Fruit fly (Drosophila melanogaster) whole organism, embryonic: ENCODE results near the gene CG6569.
A peak's percentile ranks its signal among the peaks of the same experiment; 100 is the strongest.

Experiments
- Asciz ChIP-seq: fragments of 200-800 bp; sonication (Bioruptor generic); optimal IDR thresholded peaks from 2 replicates; lab custom pipeline; 2017; ENCODE audit warnings: missing biosample characterization, mild to moderate bottlenecking, missing genetic modification characterization, missing genetic modification reagents
- CG1024 ChIP-seq: fragments of 200-800 bp; sonication (Bioruptor generic); IDR thresholded peaks from 2 replicates; pipeline ENCODE4 v1.3.6; 2022; ENCODE audit warnings: missing biosample characterization, missing genetic modification characterization
- CG10267 ChIP-seq: fragments of 200-800 bp; sonication (Bioruptor generic); optimal IDR thresholded peaks from 2 replicates; lab custom pipeline; 2018; ENCODE audit warnings: missing biosample characterization, mild to moderate bottlenecking, missing genetic modification characterization, moderate library complexity
- CG11560 ChIP-seq: fragments of 200-800 bp; sonication (Bioruptor generic); IDR thresholded peaks from 3 replicates; pipeline ENCODE4 v1.3.6; 2022; ENCODE audit warnings: missing biosample characterization, missing genetic modification characterization
- CG15479 ChIP-seq: fragments of 200-800 bp; sonication (Bioruptor generic); optimal IDR thresholded peaks from 3 replicates; lab custom pipeline; 2019; ENCODE audit warnings: missing biosample characterization, mild to moderate bottlenecking, missing genetic modification characterization, moderate library complexity
- CG16779 ChIP-seq: fragments of 200-800 bp; sonication (Bioruptor generic); IDR thresholded peaks from 2 replicates; pipeline ENCODE4 v1.3.6; 2022; ENCODE audit warnings: missing biosample characterization, missing genetic modification characterization
- CG17912 ChIP-seq: fragments of 200-800 bp; sonication (Bioruptor generic); optimal IDR thresholded peaks from 2 replicates; lab custom pipeline; 2018; ENCODE audit warnings: missing biosample characterization, mild to moderate bottlenecking, missing genetic modification characterization
- CG2199 ChIP-seq: fragments of 200-800 bp; sonication (Bioruptor generic); IDR thresholded peaks from 3 replicates; pipeline ENCODE4 v1.3.6; 2022; ENCODE audit warnings: missing biosample characterization, missing genetic modification characterization
- CG32772 ChIP-seq: fragments of 200-800 bp; sonication (Bioruptor generic); IDR thresholded peaks from 2 replicates; pipeline ENCODE4 v1.3.6; 2022; ENCODE audit warnings: missing biosample characterization, missing genetic modification characterization
- CG33557 ChIP-seq: fragments of 200-800 bp; sonication (Bioruptor generic); optimal IDR thresholded peaks from 2 replicates; lab custom pipeline; 2019; ENCODE audit warnings: missing biosample characterization, mild to moderate bottlenecking, missing genetic modification characterization, moderate library complexity
- CG4404 ChIP-seq: fragments of 200-800 bp; sonication (Bioruptor generic); IDR thresholded peaks from 2 replicates; pipeline ENCODE4 v1.3.6; 2022; ENCODE audit warnings: missing biosample characterization, missing genetic modification characterization
- CG6654 ChIP-seq: fragments of 200-800 bp; sonication (Bioruptor generic); optimal IDR thresholded peaks from 2 replicates; lab custom pipeline; 2017; ENCODE audit warnings: missing biosample characterization, mild to moderate bottlenecking, missing genetic modification characterization
- CHES-1-like ChIP-seq: fragments of 200-800 bp; sonication (Bioruptor generic); optimal IDR thresholded peaks from 2 replicates; lab custom pipeline; 2016; ENCODE audit warnings: missing biosample characterization, missing genetic modification characterization
- Doc2 ChIP-seq: fragments of 200-800 bp; sonication (Bioruptor generic); IDR thresholded peaks from 2 replicates; pipeline ENCODE4 v1.3.6; 2022; ENCODE audit warnings: missing biosample characterization, missing genetic modification characterization
- Dp ChIP-seq: fragments of 200-800 bp; sonication (Bioruptor generic); optimal IDR thresholded peaks from 2 replicates; lab custom pipeline; 2018; ENCODE audit warnings: missing biosample characterization, mild to moderate bottlenecking, missing genetic modification characterization, moderate library complexity
- Hr78 ChIP-seq, 2 experiments: fragments of 200-800 bp in 1 of 2; fragments of >200 bp in 1 of 2; sonication (Bioruptor generic) in 1 of 2; optimal IDR thresholded peaks; 2 replicates each; lab custom pipeline; 2017 to 2019; ENCODE audit warnings: missing biosample characterization in 2 of 2, missing genetic modification characterization in 2 of 2, mild to moderate bottlenecking in 1 of 2, moderate library complexity in 1 of 2
- Oli ChIP-seq: fragments of 200-800 bp; sonication (Bioruptor generic); optimal IDR thresholded peaks from 2 replicates; lab custom pipeline; 2018; ENCODE audit warnings: missing biosample characterization, mild to moderate bottlenecking, missing genetic modification characterization, moderate library complexity
- Rfx ChIP-seq: fragments of 200-800 bp; sonication (Bioruptor generic); IDR thresholded peaks from 2 replicates; pipeline ENCODE4 v1.3.6; 2022; ENCODE audit warnings: missing biosample characterization, missing genetic modification characterization
- Sry-δ ChIP-seq: fragments of 200-800 bp; sonication (Bioruptor generic); optimal IDR thresholded peaks from 2 replicates; lab custom pipeline; 2016; ENCODE audit warnings: missing biosample characterization, missing genetic modification characterization
- btn ChIP-seq: fragments of 200-800 bp; sonication (Bioruptor generic); optimal IDR thresholded peaks from 2 replicates; lab custom pipeline; 2016; ENCODE audit warnings: missing biosample characterization, missing genetic modification characterization
- crol ChIP-seq: fragments of 200-800 bp; sonication (Bioruptor generic); IDR thresholded peaks from 2 replicates; pipeline ENCODE4 v1.3.6; 2022; ENCODE audit warnings: missing biosample characterization, missing genetic modification characterization
- dm ChIP-seq: fragments of 200-800 bp; sonication (Bioruptor generic); optimal IDR thresholded peaks from 3 replicates; lab custom pipeline; 2016; ENCODE audit warnings: missing biosample characterization, missing genetic modification characterization
- fu2 ChIP-seq: fragments of 200-800 bp; sonication (Bioruptor generic); optimal IDR thresholded peaks from 2 replicates; lab custom pipeline; 2016; ENCODE audit warnings: missing biosample characterization, missing genetic modification characterization
- grn ChIP-seq: fragments of 200-800 bp; sonication (Bioruptor generic); optimal IDR thresholded peaks from 3 replicates; lab custom pipeline; 2017; ENCODE audit warnings: missing biosample characterization, missing genetic modification characterization
- hbn ChIP-seq: fragments of 200-800 bp; sonication (Bioruptor generic); IDR thresholded peaks from 2 replicates; pipeline ENCODE4 v1.3.6; 2022; ENCODE audit warnings: missing biosample characterization, missing genetic modification characterization; ENCODE audit not compliant: partially characterized antibody
- ind ChIP-seq: fragments of 200-800 bp; sonication (Bioruptor generic); optimal IDR thresholded peaks from 3 replicates; lab custom pipeline; 2016; ENCODE audit warnings: missing biosample characterization, missing genetic modification characterization
- lab ChIP-seq: fragments of 200-800 bp; sonication (Bioruptor generic); optimal IDR thresholded peaks from 3 replicates; lab custom pipeline; 2017; ENCODE audit warnings: missing biosample characterization, missing genetic modification characterization, mild to moderate bottlenecking, moderate library complexity, missing genetic modification reagents
- oc ChIP-seq: fragments of 200-800 bp; sonication (Bioruptor generic); optimal IDR thresholded peaks from 2 replicates; lab custom pipeline; 2018; ENCODE audit warnings: missing biosample characterization, mild to moderate bottlenecking, missing genetic modification characterization, moderate library complexity
- pb ChIP-seq: fragments of 200-800 bp; sonication (Bioruptor generic); optimal IDR thresholded peaks from 3 replicates; lab custom pipeline; 2016; ENCODE audit warnings: missing biosample characterization, missing genetic modification characterization
- pros ChIP-seq: fragments of 200-800 bp; sonication (Bioruptor generic); optimal IDR thresholded peaks from 3 replicates; lab custom pipeline; 2019; ENCODE audit warnings: missing biosample characterization, mild to moderate bottlenecking, missing genetic modification characterization, moderate library complexity
- pzg ChIP-seq: fragments of 200-800 bp; sonication (Bioruptor generic); optimal IDR thresholded peaks from 3 replicates; lab custom pipeline; 2018; ENCODE audit warnings: missing biosample characterization, mild to moderate bottlenecking, missing genetic modification characterization, moderate library complexity
- ro ChIP-seq: fragments of 200-800 bp; sonication (Bioruptor generic); IDR thresholded peaks from 2 replicates; pipeline ENCODE4 v1.3.6; 2022; ENCODE audit warnings: missing biosample characterization, missing genetic modification characterization
- sd ChIP-seq: fragments of 200-800 bp; sonication (Bioruptor generic); optimal IDR thresholded peaks from 3 replicates; lab custom pipeline; 2018; ENCODE audit warnings: missing biosample characterization, mild to moderate bottlenecking, missing genetic modification characterization, moderate library complexity
- sens ChIP-seq: fragments of 200-800 bp; sonication (Bioruptor generic); peaks from one replicate; lab custom pipeline; 2016; ENCODE audit warnings: missing biosample characterization, missing genetic modification characterization
- sr ChIP-seq: fragments of 200-800 bp; sonication (Bioruptor generic); IDR thresholded peaks from 3 replicates; pipeline ENCODE4 v1.3.6; 2022; ENCODE audit warnings: missing biosample characterization, missing genetic modification characterization
- tgo ChIP-seq: fragments of 200-800 bp; sonication (Bioruptor generic); IDR thresholded peaks from 3 replicates; pipeline ENCODE4 v1.3.6; 2022; ENCODE audit warnings: missing biosample characterization, missing genetic modification characterization
- unpg ChIP-seq: fragments of 200-800 bp; sonication (Bioruptor generic); optimal IDR thresholded peaks from 3 replicates; lab custom pipeline; 2018; ENCODE audit warnings: missing biosample characterization, mild to moderate bottlenecking, missing genetic modification characterization, moderate library complexity

Gene CG6569

DNA sequence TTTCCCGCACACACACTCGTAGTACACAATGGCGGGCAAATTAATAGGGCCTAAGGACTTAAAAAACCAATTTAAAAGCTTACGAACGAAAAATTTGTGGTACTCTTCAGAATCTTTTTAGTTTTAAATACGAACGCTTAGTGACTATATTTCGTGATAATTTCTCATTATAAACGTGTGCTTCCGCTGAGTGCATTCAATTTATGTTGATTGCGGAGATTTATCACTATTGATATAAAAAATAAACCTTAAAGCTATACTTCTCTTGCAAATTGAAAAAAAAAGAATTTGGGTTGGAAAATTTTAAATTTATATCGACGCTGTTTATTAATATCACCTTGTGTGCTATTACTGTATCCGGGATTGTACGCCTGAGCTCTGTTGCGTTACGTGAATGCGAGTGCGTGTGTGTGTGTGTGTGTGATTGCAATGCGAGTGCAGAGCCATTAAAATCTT lies 18.7 kb downstream of the CG6569 start (continued):
- TF ChIP-seq pzg (no peak), Oli (tag; lab: Kevin White, UChicago) (peak; percentile 78), btn (GFP tag; lab: Kevin White, UChicago) (peak; percentile 9), Sry-δ (GFP tag; lab: Kevin White, UChicago) (peak; percentile 33), sd (tag; lab: Kevin White, UChicago) (no peak), CG15479 (GFP tag; lab: Kevin White, UChicago) (peak; percentile 59), CG10267 (tag; lab: Kevin White, UChicago) (peak; percentile 77), CG11560 (tag; lab: Robert Waterston, UW) (no peak), pb (GFP tag; lab: Kevin White, UChicago) (peak; percentile 46), dm (GFP tag; lab: Kevin White, UChicago) (no peak), CG1024 (no peak), Dp (GFP tag; lab: Kevin White, UChicago) (no peak), pros (GFP tag; lab: Kevin White, UChicago) (no peak), unpg (peak; percentile 72), tgo (GFP tag; lab: Robert Waterston, UW) (peak; percentile 59; the same call in 2 of the 3 replicates), ind (peak; percentile 45), CG2199 (no peak), fu2 (GFP tag; lab: Kevin White, UChicago) (no peak), oc (tag; lab: Kevin White, UChicago) (no peak), CHES-1-like (GFP tag; lab: Kevin White, UChicago) (peak; percentile 44), CG6654 (peak; percentile 51), lab (GFP tag; lab: Kevin White, UChicago) (peak; percentile 72), CG4404 (GFP tag; lab: Robert Waterston, UW) (peak; percentile 53), Asciz (peak; percentile 78), Hr78 (GFP tag; optimal IDR thresholded peaks at IDR 0.05; lab: Kevin White, UChicago) (peak in 1 of 2 experiments; percentile 49), CG17912 (GFP tag; lab: Kevin White, UChicago) (no peak)

DNA sequence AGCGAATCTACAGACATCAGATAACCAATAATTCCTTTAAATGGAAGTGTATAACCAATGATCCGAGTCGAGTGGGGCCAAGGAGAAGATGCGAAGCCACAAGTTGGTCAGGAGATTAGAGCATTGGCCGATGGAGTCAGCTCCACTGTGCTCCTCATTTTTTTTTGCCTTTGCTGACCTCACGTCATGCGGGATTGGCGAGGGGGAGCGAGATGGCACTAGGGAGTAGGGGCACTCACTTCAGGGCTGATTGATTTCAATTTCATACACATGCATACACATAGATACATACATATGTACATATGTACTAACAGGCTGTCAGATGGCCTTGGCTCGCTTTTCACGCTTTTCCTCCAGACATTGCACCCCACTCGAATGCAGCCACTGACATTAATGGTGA lies 19.4 kb downstream of the CG6569 start:
- TF ChIP-seq CG16779 (GFP tag; lab: Robert Waterston, UW) (0 out of 2 replicates have a peak, but pooled peaks have one; percentile 14), ro (GFP tag; lab: Robert Waterston, UW) (no peak), sens (peak; percentile 50)

DNA sequence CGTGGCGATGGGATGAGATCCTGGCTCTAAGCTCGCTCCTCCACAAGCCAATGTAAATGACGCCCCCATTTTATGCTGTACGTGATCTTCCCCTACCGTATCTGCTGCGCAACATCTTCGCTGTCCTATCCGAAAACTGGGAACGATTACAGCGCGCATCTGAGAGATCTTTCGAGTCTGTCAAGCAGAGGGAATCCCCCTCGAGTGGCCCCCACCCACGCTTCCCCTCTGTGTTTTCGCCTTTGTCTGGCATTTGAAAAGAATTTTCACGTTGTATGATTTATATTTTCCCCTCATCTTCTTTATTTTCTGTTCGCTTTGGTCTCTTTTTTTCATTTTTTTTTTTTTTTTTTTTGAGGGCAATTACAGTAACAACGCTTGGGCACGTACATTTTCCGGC lies 20.3 kb downstream of the CG6569 start:
- TF ChIP-seq CG1024: no peak
- TF ChIP-seq crol (GFP tag; lab: Robert Waterston, UW): peak; percentile 65; the same call in 1 of the 2 replicates
- 0 out of 2 replicates have a peak, but pooled peaks have one; percentile 10 for TF ChIP-seq Rfx (GFP tag; lab: Robert Waterston, UW)
- TF ChIP-seq pros (GFP tag; lab: Kevin White, UChicago): peak; percentile 4
- peak; percentile 48; the same call in 1 of the 2 replicates for TF ChIP-seq CG32772
- TF ChIP-seq hbn: no peak
- no peak for TF ChIP-seq Doc2 (GFP tag; lab: Robert Waterston, UW)
- peak; percentile 29 for TF ChIP-seq sd (tag; lab: Kevin White, UChicago)
- TF ChIP-seq sr: peak; percentile 55; the same call in 2 of the 3 replicates
- peak; percentile 36 for TF ChIP-seq grn (GFP tag; lab: Kevin White, UChicago)
- TF ChIP-seq CG33557: no peak
- TF ChIP-seq CG2199: 0 out of 3 replicates have a peak, but pooled peaks have one; percentile 58
